Fruit fly (Drosophila melanogaster) whole organism, embryonic: ENCODE data around the gene Pcd.

Experiments used
- Adf1 ChIP-seq: fragments of 200-800 bp; sonication (Bioruptor generic); IDR thresholded peaks from 2 replicates; pipeline ENCODE4 v1.3.6; 2022; ENCODE audit warnings: missing biosample characterization, missing genetic modification characterization
- Atf6 ChIP-seq: fragments of 200-800 bp; sonication (Bioruptor generic); IDR thresholded peaks from 2 replicates; pipeline ENCODE4 v1.3.6; 2022; ENCODE audit warnings: missing biosample characterization, missing genetic modification characterization
- CG10274 ChIP-seq: fragments of 200-800 bp; sonication (Bioruptor generic); optimal IDR thresholded peaks from 3 replicates; lab custom pipeline; 2017; ENCODE audit warnings: missing biosample characterization, mild to moderate bottlenecking, missing genetic modification characterization
- CG10321 ChIP-seq: fragments of 200-800 bp; sonication (Bioruptor generic); IDR thresholded peaks from 2 replicates; pipeline ENCODE4 v1.3.6; 2022; ENCODE audit warnings: missing biosample characterization, missing genetic modification characterization
- CG11085 ChIP-seq: fragments of 200-800 bp; sonication (Bioruptor generic); IDR thresholded peaks from 2 replicates; pipeline ENCODE4 v1.3.6; 2022; ENCODE audit warnings: missing biosample characterization, missing genetic modification characterization
- CG11695 ChIP-seq: fragments of 200-800 bp; sonication (Bioruptor generic); IDR thresholded peaks from 3 replicates; pipeline ENCODE4 v1.3.6; 2022; ENCODE audit warnings: missing biosample characterization, missing genetic modification characterization
- CG11696 ChIP-seq: fragments of 200-800 bp; sonication (Bioruptor generic); IDR thresholded peaks from 2 replicates; pipeline ENCODE4 v1.3.6; 2022; ENCODE audit warnings: missing biosample characterization, missing genetic modification characterization
- CG14441 ChIP-seq: fragments of 200-800 bp; sonication (Bioruptor generic); IDR thresholded peaks from 2 replicates; pipeline ENCODE4 v1.3.6; 2022; ENCODE audit warnings: missing biosample characterization, missing genetic modification characterization
- CG14965 ChIP-seq: fragments of 200-800 bp; sonication (Bioruptor generic); optimal IDR thresholded peaks from 2 replicates; lab custom pipeline; 2016; ENCODE audit warnings: missing biosample characterization, missing genetic modification characterization, borderline replicate concordance
- CG1529 ChIP-seq: fragments of 200-800 bp; sonication (Bioruptor generic); optimal IDR thresholded peaks from 3 replicates; lab custom pipeline; 2018; ENCODE audit warnings: missing biosample characterization, missing genetic modification characterization
- CG17912 ChIP-seq: fragments of 200-800 bp; sonication (Bioruptor generic); optimal IDR thresholded peaks from 2 replicates; lab custom pipeline; 2018; ENCODE audit warnings: missing biosample characterization, mild to moderate bottlenecking, missing genetic modification characterization
- CG1792 ChIP-seq: fragments of 200-800 bp; sonication (Bioruptor generic); optimal IDR thresholded peaks from 2 replicates; lab custom pipeline; 2016; ENCODE audit warnings: missing biosample characterization, missing genetic modification characterization
- CG2712 ChIP-seq: fragments of 200-800 bp; optimal IDR thresholded peaks from 3 replicates; lab custom pipeline; 2019; ENCODE audit warnings: missing biosample characterization, mild to moderate bottlenecking, missing genetic modification characterization, moderate library complexity
- CG30431 ChIP-seq: fragments of 200-800 bp; sonication (Bioruptor generic); optimal IDR thresholded peaks from 2 replicates; lab custom pipeline; 2017; ENCODE audit warnings: missing biosample characterization, missing genetic modification characterization
- CG32767 ChIP-seq: fragments of 200-800 bp; sonication (Bioruptor generic); IDR thresholded peaks from 2 replicates; pipeline ENCODE4 v1.3.6; 2022; ENCODE audit warnings: missing biosample characterization, missing genetic modification characterization
- CG34422 ChIP-seq: fragments of 200-800 bp; sonication (Bioruptor generic); IDR thresholded peaks from 3 replicates; pipeline ENCODE4 v1.3.6; 2022; ENCODE audit warnings: missing biosample characterization, missing genetic modification characterization
- CG3995 ChIP-seq: fragments of 200-800 bp; sonication (Bioruptor generic); optimal IDR thresholded peaks from 3 replicates; lab custom pipeline; 2016; ENCODE audit warnings: missing biosample characterization, missing genetic modification characterization
- CG4282 ChIP-seq: fragments of 200-800 bp; sonication (Bioruptor generic); optimal IDR thresholded peaks from 2 replicates; lab custom pipeline; 2016; ENCODE audit warnings: missing biosample characterization, missing genetic modification characterization
- CG5180 ChIP-seq: fragments of 200-800 bp; sonication (Bioruptor generic); optimal IDR thresholded peaks from 3 replicates; lab custom pipeline; 2017; ENCODE audit warnings: missing biosample characterization, missing genetic modification characterization, mild to moderate bottlenecking, moderate library complexity, missing genetic modification reagents
- CG6654 ChIP-seq: fragments of 200-800 bp; sonication (Bioruptor generic); optimal IDR thresholded peaks from 2 replicates; lab custom pipeline; 2017; ENCODE audit warnings: missing biosample characterization, mild to moderate bottlenecking, missing genetic modification characterization
- CG6689 ChIP-seq: fragments of 200-800 bp; sonication (Bioruptor generic); IDR thresholded peaks from 2 replicates; pipeline ENCODE4 v1.3.6; 2022; ENCODE audit warnings: missing biosample characterization, missing genetic modification characterization
- CG9609 ChIP-seq: fragments of 200-800 bp; sonication (Bioruptor generic); optimal IDR thresholded peaks from 3 replicates; lab custom pipeline; 2016; ENCODE audit warnings: missing biosample characterization, missing genetic modification characterization
- D ChIP-seq, 2 experiments: fragments of 200-800 bp in 1 of 2; fragments of >200 bp in 1 of 2; sonication (Bioruptor generic) in 1 of 2; optimal IDR thresholded peaks; 2 replicates in 1 of 2; 3 replicates in 1 of 2; lab custom pipeline; 2017; ENCODE audit warnings: mild to moderate bottlenecking in 1 of 2, missing biosample characterization in 1 of 2, missing genetic modification characterization in 1 of 2, missing genetic modification reagents in 1 of 2
- Dip3 ChIP-seq: fragments of 200-800 bp; sonication (Bioruptor generic); optimal IDR thresholded peaks from 3 replicates; lab custom pipeline; 2016; ENCODE audit warnings: missing biosample characterization, missing genetic modification characterization
- E2f2 ChIP-seq: fragments of 200-800 bp; sonication (Bioruptor generic); IDR thresholded peaks from 2 replicates; pipeline ENCODE4 v1.3.6; 2022; ENCODE audit warnings: missing biosample characterization, missing genetic modification characterization
- Fer1 ChIP-seq: fragments of 200-800 bp; sonication (Bioruptor generic); optimal IDR thresholded peaks from 2 replicates; lab custom pipeline; 2017; ENCODE audit warnings: missing biosample characterization, mild to moderate bottlenecking, missing genetic modification characterization
- Fer2 ChIP-seq: fragments of 200-800 bp; sonication (Bioruptor generic); optimal IDR thresholded peaks from 2 replicates; lab custom pipeline; 2018; ENCODE audit warnings: missing biosample characterization, mild to moderate bottlenecking, missing genetic modification characterization, moderate library complexity
- Hmx ChIP-seq: fragments of 200-800 bp; sonication (Bioruptor generic); optimal IDR thresholded peaks from 2 replicates; lab custom pipeline; 2016; ENCODE audit warnings: missing biosample characterization, missing genetic modification characterization
- Kr ChIP-seq: fragments of 200-800 bp; sonication (Bioruptor generic); optimal IDR thresholded peaks from 2 replicates; lab custom pipeline; 2017; ENCODE audit warnings: missing biosample characterization, mild to moderate bottlenecking, missing genetic modification characterization
- Lim3 ChIP-seq: fragments of 200-800 bp; sonication (Bioruptor generic); IDR thresholded peaks from 2 replicates; pipeline ENCODE4 v1.3.6; 2022; ENCODE audit warnings: missing biosample characterization, missing genetic modification characterization
- NC2α ChIP-seq: fragments of 200-800 bp; sonication (Bioruptor generic); optimal IDR thresholded peaks from 2 replicates; lab custom pipeline; 2016; ENCODE audit warnings: missing biosample characterization, missing genetic modification characterization
- NFAT ChIP-seq: fragments of 200-800 bp; sonication (Bioruptor generic); IDR thresholded peaks from 2 replicates; pipeline ENCODE4 v1.3.6; 2022; ENCODE audit warnings: missing biosample characterization, missing genetic modification characterization
- Nf-YC ChIP-seq: fragments of 200-800 bp; optimal IDR thresholded peaks from 3 replicates; lab custom pipeline; 2019; ENCODE audit warnings: missing biosample characterization, mild to moderate bottlenecking, missing genetic modification characterization, moderate library complexity
- Six4 ChIP-seq: fragments of 200-800 bp; sonication (Bioruptor generic); optimal IDR thresholded peaks from 2 replicates; lab custom pipeline; 2016; ENCODE audit warnings: missing biosample characterization, missing genetic modification characterization
- Sox102F ChIP-seq: fragments of 200-800 bp; sonication (Bioruptor generic); optimal IDR thresholded peaks from 2 replicates; lab custom pipeline; 2018; ENCODE audit warnings: missing biosample characterization, mild to moderate bottlenecking, missing genetic modification characterization, moderate library complexity
- Sry-δ ChIP-seq: fragments of 200-800 bp; sonication (Bioruptor generic); optimal IDR thresholded peaks from 2 replicates; lab custom pipeline; 2016; ENCODE audit warnings: missing biosample characterization, missing genetic modification characterization
- Taf1 ChIP-seq: fragments of 200-800 bp; sonication (Bioruptor generic); IDR thresholded peaks from 2 replicates; pipeline ENCODE4 v1.3.6; 2022; ENCODE audit warnings: missing biosample characterization, missing genetic modification characterization
- ash1 ChIP-seq: fragments of 200-800 bp; sonication (Bioruptor generic); optimal IDR thresholded peaks from 2 replicates; lab custom pipeline; 2018; ENCODE audit warnings: missing biosample characterization, mild to moderate bottlenecking, missing genetic modification characterization
- bowl ChIP-seq: fragments of 200-800 bp; sonication (Bioruptor generic); IDR thresholded peaks from 2 replicates; pipeline ENCODE4 v1.3.6; 2022; ENCODE audit warnings: missing biosample characterization, missing genetic modification characterization
- disco-r ChIP-seq: fragments of 200-800 bp; sonication (Bioruptor generic); optimal IDR thresholded peaks from 2 replicates; lab custom pipeline; 2016; ENCODE audit warnings: missing biosample characterization, missing genetic modification characterization
- gsb ChIP-seq: fragments of 200-800 bp; sonication (Bioruptor generic); IDR thresholded peaks from 2 replicates; pipeline ENCODE4 v1.3.6; 2022; ENCODE audit warnings: missing biosample characterization, missing genetic modification characterization
- lola ChIP-seq, 3 experiments: fragments of >200 bp in 2 of 3; fragments of 200-800 bp in 1 of 3; sonication (Bioruptor generic) in 1 of 3; optimal IDR thresholded peaks; 2 replicates each; lab custom pipeline; 2017 to 2019; ENCODE audit warnings: missing biosample characterization in 3 of 3, missing genetic modification characterization in 3 of 3, mild to moderate bottlenecking in 1 of 3, moderate library complexity in 1 of 3
- pros ChIP-seq: fragments of 200-800 bp; sonication (Bioruptor generic); optimal IDR thresholded peaks from 3 replicates; lab custom pipeline; 2019; ENCODE audit warnings: missing biosample characterization, mild to moderate bottlenecking, missing genetic modification characterization, moderate library complexity
- repo ChIP-seq: fragments of 200-800 bp; sonication (Bioruptor generic); optimal IDR thresholded peaks from 2 replicates; lab custom pipeline; 2016; ENCODE audit warnings: missing biosample characterization, missing genetic modification characterization
- schlank ChIP-seq: fragments of 200-800 bp; sonication (Bioruptor generic); optimal IDR thresholded peaks from 2 replicates; lab custom pipeline; 2018; ENCODE audit warnings: missing biosample characterization, mild to moderate bottlenecking, missing genetic modification characterization
- scrt ChIP-seq: fragments of 200-800 bp; sonication (Bioruptor generic); optimal IDR thresholded peaks from 2 replicates; lab custom pipeline; 2018; ENCODE audit warnings: missing biosample characterization, mild to moderate bottlenecking, missing genetic modification characterization, moderate library complexity
- slbo ChIP-seq: fragments of 200-800 bp; sonication (Bioruptor generic); IDR thresholded peaks from 2 replicates; pipeline ENCODE4 v1.3.6; 2022; ENCODE audit warnings: missing biosample characterization, missing genetic modification characterization
- so ChIP-seq: fragments of 200-800 bp; sonication (Bioruptor generic); IDR thresholded peaks from 3 replicates; pipeline ENCODE4 v1.3.6; 2022; ENCODE audit warnings: missing biosample characterization, missing genetic modification characterization
- toy ChIP-seq: fragments of 200-800 bp; sonication (Bioruptor generic); IDR thresholded peaks from 2 replicates; pipeline ENCODE4 v1.3.6; 2022; ENCODE audit warnings: missing biosample characterization, missing genetic modification characterization
- unpg ChIP-seq: fragments of 200-800 bp; sonication (Bioruptor generic); optimal IDR thresholded peaks from 3 replicates; lab custom pipeline; 2018; ENCODE audit warnings: missing biosample characterization, mild to moderate bottlenecking, missing genetic modification characterization, moderate library complexity
- zfh2 ChIP-seq: fragments of 200-800 bp; sonication (Bioruptor generic); optimal IDR thresholded peaks from 2 replicates; lab custom pipeline; 2016; ENCODE audit warnings: missing biosample characterization, missing genetic modification characterization

The Pcd gene

DNA sequence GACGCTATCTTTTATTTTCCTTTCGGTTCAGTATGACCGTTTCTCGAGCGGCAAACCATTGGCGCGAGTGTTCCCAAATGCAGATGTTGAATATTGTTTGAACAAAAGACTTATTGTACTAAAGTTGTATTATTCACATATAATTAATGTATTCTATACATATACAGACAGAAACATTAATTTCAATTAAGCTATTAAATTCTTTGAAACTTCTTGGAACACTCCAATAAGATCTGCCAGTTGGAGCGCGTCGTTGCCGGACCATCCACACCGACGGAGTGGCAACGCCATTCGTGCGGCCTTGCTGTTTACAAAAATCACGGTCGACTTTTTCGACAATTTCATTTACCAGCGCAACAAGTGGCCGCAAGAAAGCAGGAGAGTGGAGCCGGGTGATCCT, 22.1 kb downstream of the Pcd start, which contains the start of the genes Wdr24 and IntS11 (continued):
- TF ChIP-seq schlank (peak; percentile 63), ash1 (GFP tag; lab: Kevin White, UChicago) (no peak), CG3995 (peak; percentile 86), CG11696 (no peak), Fer1 (peak; percentile 73), CG14965 (GFP tag; lab: Kevin White, UChicago) (no peak), Taf1 (GFP tag; lab: Robert Waterston, UW) (peak; percentile 86), NC2α (GFP tag; lab: Kevin White, UChicago) (no peak), lola (GFP tag; optimal IDR thresholded peaks at IDR 0.05; lab: Kevin White, UChicago) (peak in 1 of 3 experiments; percentile 49), D (optimal IDR thresholded peaks at IDR 0.05; lab: Kevin White, UChicago) (no peak), D (GFP tag; optimal IDR thresholded peaks at IDR 0.05; lab: Kevin White, UChicago) (no peak), bowl (GFP tag; lab: Robert Waterston, UW) (0 out of 2 replicates have a peak, but pooled peaks have one; percentile 34), CG11085 (peak; percentile 92), unpg (peak; percentile 84), pros (GFP tag; lab: Kevin White, UChicago) (peak; percentile 2), CG4282 (GFP tag; lab: Kevin White, UChicago) (peak; percentile 28), repo (GFP tag; lab: Kevin White, UChicago) (no peak), Atf6 (GFP tag; lab: Robert Waterston, UW) (peak; percentile 89), Six4 (no peak), CG11695 (GFP tag; lab: Robert Waterston, UW) (peak; percentile 72; the same call in 2 of the 3 replicates), gsb (GFP tag; lab: Robert Waterston, UW) (peak; percentile 86), slbo (GFP tag; lab: Robert Waterston, UW) (peak; percentile 98), CG1792 (GFP tag; lab: Kevin White, UChicago) (peak; percentile 43), scrt (GFP tag; lab: Kevin White, UChicago) (peak; percentile 77), CG2712 (peak; percentile 81), Sox102F (GFP tag; lab: Kevin White, UChicago) (peak; percentile 82), Kr (GFP tag; lab: Kevin White, UChicago) (no peak), Lim3 (GFP tag; lab: Robert Waterston, UW) (peak; percentile 64), E2f2 (GFP tag; lab: Robert Waterston, UW) (peak; percentile 74), Nf-YC (tag; lab: Kevin White, UChicago) (peak; percentile 63), CG34422 (GFP tag; lab: Robert Waterston, UW) (peak; percentile 95), zfh2 (GFP tag; lab: Kevin White, UChicago) (peak; percentile 94), disco-r (GFP tag; lab: Kevin White, UChicago) (peak; percentile 7), Hmx (GFP tag; lab: Kevin White, UChicago) (no peak), Fer2 (peak; percentile 80), CG6689 (GFP tag; lab: Robert Waterston, UW) (peak; percentile 88), CG5180 (GFP tag; lab: Kevin White, UChicago) (no peak), NFAT (peak; percentile 95), Dip3 (peak; percentile 91), CG10321 (GFP tag; lab: Robert Waterston, UW) (no peak), CG1529 (no peak), CG10274 (GFP tag; lab: Kevin White, UChicago) (peak; percentile 23), CG30431 (GFP tag; lab: Kevin White, UChicago) (peak; percentile 49), so (GFP tag; lab: Robert Waterston, UW) (0 out of 3 replicates have a peak, but pooled peaks have one; percentile 62), toy (GFP tag; lab: Robert Waterston, UW) (peak; percentile 85), Adf1 (GFP tag; lab: Robert Waterston, UW) (peak; percentile 71), Sry-δ (GFP tag; lab: Kevin White, UChicago) (peak; percentile 52), CG32767 (GFP tag; lab: Robert Waterston, UW) (peak; percentile 75), CG9609 (GFP tag; lab: Kevin White, UChicago) (peak; percentile 69), CG6654 (GFP tag; lab: Kevin White, UChicago) (no peak), CG17912 (GFP tag; lab: Kevin White, UChicago) (peak; percentile 29), CG14441 (GFP tag; lab: Robert Waterston, UW) (peak; percentile 96)
